Worm (Caenorhabditis elegans) whole organism, L4 larva: ENCODE data around the gene C28D4.7.

ENCODE experiments used
- F44E2.7 ChIP-seq: fragments of 200-800 bp; sonication (Bioruptor generic); IDR thresholded peaks from 2 replicates; pipeline ENCODE4 v2.1.2; 2022; ENCODE audit warnings: missing genetic modification characterization, missing compliant biosample characterization
- ceh-28 ChIP-seq: fragments of 150-350 bp; optimal IDR thresholded peaks from 2 replicates; lab custom pipeline; 2014; ENCODE audit warnings: missing biosample characterization, missing genetic modification reagents, missing genetic modification characterization
- fkh-10 ChIP-seq: fragments of 150-350 bp; optimal IDR thresholded peaks from 2 replicates; lab custom pipeline; 2014; ENCODE audit warnings: missing biosample characterization, missing genetic modification reagents, missing genetic modification characterization
- lin-15B ChIP-seq: fragments of 150-350 bp; sonication (generic microtip); optimal IDR thresholded peaks from 3 replicates; lab custom pipeline; 2014; ENCODE audit warnings: missing biosample characterization, missing genetic modification characterization
- mep-1 ChIP-seq: fragments of 150-350 bp; sonication (generic microtip); optimal IDR thresholded peaks from 3 replicates; lab custom pipeline; 2014; ENCODE audit warnings: missing biosample characterization, missing genetic modification characterization
- nhr-41 ChIP-seq: fragments of 200-800 bp; sonication (Bioruptor generic); IDR thresholded peaks from 2 replicates; pipeline ENCODE4 v1.3.6; 2022; ENCODE audit warnings: missing genetic modification reagents, missing genetic modification characterization, missing compliant biosample characterization
- ztf-11 ChIP-seq: fragments of 150-350 bp; optimal IDR thresholded peaks from 2 replicates; lab custom pipeline; 2014; ENCODE audit warnings: missing biosample characterization, missing genetic modification characterization

DNA sequence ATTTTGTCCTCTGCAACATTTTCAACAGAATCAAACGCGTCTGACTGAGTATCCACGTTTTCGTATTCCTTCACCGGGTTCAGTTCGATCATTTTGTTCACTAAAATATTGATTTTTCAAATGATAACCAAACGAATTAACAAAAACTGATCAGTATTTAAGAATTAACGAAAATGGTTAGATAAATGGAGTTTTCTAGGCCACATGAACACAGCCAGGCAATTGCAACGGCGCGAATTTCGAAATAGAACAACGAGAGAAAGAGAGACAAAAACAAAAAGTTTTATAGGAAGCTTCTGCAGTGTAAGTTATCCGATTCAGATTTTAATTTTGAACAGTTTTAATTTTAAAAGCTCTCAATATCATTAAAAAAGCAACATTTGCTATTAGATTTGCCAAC, 34.6 kb upstream of the C28D4.7 start, which contains the start of gene sna-2:
- TF ChIP-seq ztf-11 (tag; lab: Kevin White, UChicago) (no peak), F44E2.7 (GFP tag; lab: Robert Waterston, UW) (no peak), lin-15B (no peak), mep-1 (tag; lab: Kevin White, UChicago) (no peak), nhr-41 (GFP tag; lab: Robert Waterston, UW) (no peak), fkh-10 (no peak), ceh-28 (tag; lab: Kevin White, UChicago) (no peak)
